ENCODE assay signal across 1 fruit fly cellular context in the genomic region with DNA sequence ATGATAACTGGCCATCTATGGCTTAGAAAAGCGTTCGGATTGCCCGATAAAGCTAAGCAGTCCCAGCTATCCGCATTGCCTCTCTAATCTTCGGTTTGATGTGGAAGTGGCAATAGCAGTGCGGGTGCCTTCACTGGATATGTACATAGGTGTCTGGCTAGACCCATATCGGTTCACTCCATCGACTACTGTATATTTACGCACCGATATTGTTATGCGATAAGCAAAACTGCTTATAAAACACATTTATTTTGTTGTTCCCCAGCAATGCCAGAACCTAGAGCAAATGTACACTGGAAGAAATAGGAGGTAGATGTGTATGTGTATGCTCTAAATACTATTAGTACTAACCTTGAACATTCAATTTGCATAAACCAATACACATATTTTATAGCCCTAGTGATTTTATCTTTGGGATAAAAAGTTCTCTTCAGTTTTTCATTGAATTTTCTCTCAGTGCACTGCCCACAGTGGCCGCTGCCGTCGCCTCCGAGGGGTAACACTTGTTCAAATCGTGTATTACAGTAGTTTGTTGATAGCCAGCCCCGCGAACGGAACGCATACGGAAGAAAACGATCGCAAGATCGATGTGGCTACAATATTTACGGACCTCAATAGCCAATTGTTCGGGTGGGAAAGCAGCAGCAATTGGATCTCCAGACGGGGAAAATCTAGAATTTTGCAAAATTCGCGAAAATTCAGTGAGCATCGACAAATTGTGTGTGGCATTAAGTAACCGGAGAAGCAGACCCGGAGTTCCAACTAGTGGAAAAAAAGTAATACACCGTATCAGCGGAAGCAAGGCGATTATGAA.
TF ChIP-seq lines count a peak whose summit lies in the region.

A gene (plus strand): TSS at position 524 of the 814 bp plus-strand sequence.

TF ChIP-seq in whole organism, embryonic, 481 proteins besides CTCF, POLR2A, EP300 and RAD21 (continued from another document):
- TF ChIP-seq CG7928 (GFP tag; optimal IDR thresholded peaks at IDR 0.05; lab: Kevin White, UChicago) (peak; percentile 80), aop (GFP tag; IDR thresholded peaks at IDR 0.05; lab: Robert Waterston, UW) (peak; percentile 91), CG13775 (GFP tag; optimal IDR thresholded peaks at IDR 0.05; lab: Kevin White, UChicago) (peak; percentile 95), Hr51 (GFP tag; optimal IDR thresholded peaks at IDR 0.05; lab: Kevin White, UChicago) (peak; percentile 95 to 96), Aef1 (GFP tag; IDR thresholded peaks at IDR 0.05; lab: Robert Waterston, UW) (peak; percentile 97), CG3407 (GFP tag; optimal IDR thresholded peaks at IDR 0.05; lab: Kevin White, UChicago) (peak; percentile 90), tin (GFP tag; optimal IDR thresholded peaks at IDR 0.05; lab: Kevin White, UChicago) (peak; percentile 97), CG10274 (GFP tag; optimal IDR thresholded peaks at IDR 0.05; lab: Kevin White, UChicago) (peak; percentile 92), CG4617 (GFP tag; optimal IDR thresholded peaks at IDR 0.05; lab: Kevin White, UChicago; ENCODE audit: borderline replicate concordance) (peak; percentile 93), CG13624 (GFP tag; optimal IDR thresholded peaks at IDR 0.05; lab: Kevin White, UChicago) (peak; percentile 98), dmrt99B (tag; optimal IDR thresholded peaks at IDR 0.05; lab: Kevin White, UChicago) (peak; percentile 98), CG17328 (GFP tag; IDR thresholded peaks at IDR 0.05; lab: Robert Waterston, UW) (peak; percentile 96), Poxn (GFP tag; IDR thresholded peaks at IDR 0.05; lab: Robert Waterston, UW) (peak; percentile 95), Side (GFP tag; optimal IDR thresholded peaks at IDR 0.05; lab: Kevin White, UChicago) (peak; percentile 97), kay (GFP tag; optimal IDR thresholded peaks at IDR 0.05; lab: Kevin White, UChicago) (peak; percentile 95), CG10462 (GFP tag; optimal IDR thresholded peaks at IDR 0.05; lab: Kevin White, UChicago) (peak; percentile 94), Hr78 (GFP tag; optimal IDR thresholded peaks at IDR 0.05; lab: Kevin White, UChicago) (peak in 1 of 2 experiments; percentile 76), CG2116 (GFP tag; optimal IDR thresholded peaks at IDR 0.05; lab: Kevin White, UChicago) (peak; percentile 75), Bgb (GFP tag; IDR thresholded peaks at IDR 0.05; lab: Robert Waterston, UW; ENCODE audit: partially characterized antibody) (no peak), CG11085 (GFP tag; IDR thresholded peaks at IDR 0.05; lab: Robert Waterston, UW) (peak; percentile 97), so (GFP tag; IDR thresholded peaks at IDR 0.05; lab: Robert Waterston, UW) (peak; percentile 97), CG6854 (GFP tag; optimal IDR thresholded peaks at IDR 0.05; lab: Kevin White, UChicago) (peak; percentile 96), Lim3 (GFP tag; IDR thresholded peaks at IDR 0.05; lab: Robert Waterston, UW) (peak; percentile 79)
